Worm (Caenorhabditis elegans) whole organism, mixed stage, embryonic: ENCODE results near the gene hst-6.

Source experiments
- M03D4.4 ChIP-seq: sonication (generic microtip); optimal IDR thresholded peaks from 2 replicates; lab custom pipeline; 2017; ENCODE audit warnings: mild to moderate bottlenecking, missing genetic modification characterization, missing compliant biosample characterization
- bed-3 ChIP-seq: fragments of 200-800 bp; sonication (Bioruptor generic); optimal IDR thresholded peaks from 3 replicates; lab custom pipeline; 2018; ENCODE audit warnings: mild to moderate bottlenecking, missing genetic modification characterization, moderate library complexity, missing compliant biosample characterization
- blmp-1 ChIP-seq: fragments of 150-350 bp; optimal IDR thresholded peaks from 2 replicates; lab custom pipeline; 2014; ENCODE audit warnings: missing biosample characterization, missing genetic modification characterization
- ceh-39 ChIP-seq: fragments of 150-350 bp; optimal IDR thresholded peaks from 2 replicates; lab custom pipeline; 2014; ENCODE audit warnings: missing biosample characterization, missing genetic modification characterization
- ceh-43 ChIP-seq: fragments of 200-800 bp; sonication (Bioruptor generic); optimal IDR thresholded peaks from 2 replicates; lab custom pipeline; 2018; ENCODE audit warnings: mild to moderate bottlenecking, missing genetic modification characterization, moderate library complexity, missing compliant biosample characterization
- ceh-83 ChIP-seq: fragments of 200-800 bp; sonication (Bioruptor generic); optimal IDR thresholded peaks from 2 replicates; lab custom pipeline; 2018; ENCODE audit warnings: mild to moderate bottlenecking, missing genetic modification characterization, missing compliant biosample characterization
- ces-1 ChIP-seq: fragments of 150-350 bp; optimal IDR thresholded peaks from 2 replicates; lab custom pipeline; 2014; ENCODE audit warnings: missing biosample characterization, missing genetic modification reagents, missing genetic modification characterization
- cnd-1 ChIP-seq: fragments of 200-800 bp; sonication (Bioruptor generic); optimal IDR thresholded peaks from 2 replicates; lab custom pipeline; 2018; ENCODE audit warnings: mild to moderate bottlenecking, missing genetic modification characterization, missing compliant biosample characterization
- drap-1 ChIP-seq: fragments of 200-800 bp; sonication (Bioruptor generic); optimal IDR thresholded peaks from 3 replicates; lab custom pipeline; 2018; ENCODE audit warnings: mild to moderate bottlenecking, missing genetic modification characterization, missing compliant biosample characterization
- elt-1 ChIP-seq: sonication (generic microtip); optimal IDR thresholded peaks from 2 replicates; lab custom pipeline; 2017; ENCODE audit warnings: missing genetic modification characterization, mild to moderate bottlenecking, missing compliant biosample characterization, antibody characterized with exemption, moderate library complexity, borderline replicate concordance; ENCODE audit not compliant: insufficient read depth
- elt-3 ChIP-seq: fragments of 150-350 bp; optimal IDR thresholded peaks from 2 replicates; lab custom pipeline; 2014; ENCODE audit warnings: missing biosample characterization, missing genetic modification characterization
- flh-1 ChIP-seq: fragments of 200-800 bp; sonication (Bioruptor generic); optimal IDR thresholded peaks from 2 replicates; lab custom pipeline; 2018; ENCODE audit warnings: mild to moderate bottlenecking, missing genetic modification characterization, moderate library complexity, missing compliant biosample characterization
- ham-2 ChIP-seq: fragments of 200-800 bp; sonication (Bioruptor generic); optimal IDR thresholded peaks from 2 replicates; lab custom pipeline; 2018; ENCODE audit warnings: mild to moderate bottlenecking, missing genetic modification characterization, missing compliant biosample characterization
- hlh-1 ChIP-seq: fragments of 150-350 bp; optimal IDR thresholded peaks from 2 replicates; lab custom pipeline; 2014; ENCODE audit warnings: missing biosample characterization, missing genetic modification reagents, missing genetic modification characterization
- lin-13 ChIP-seq: fragments of 150-350 bp; optimal IDR thresholded peaks from 2 replicates; lab custom pipeline; 2014; ENCODE audit warnings: missing biosample characterization, missing genetic modification characterization
- lsy-2 ChIP-seq: fragments of 150-350 bp; optimal IDR thresholded peaks from 2 replicates; lab custom pipeline; 2014; ENCODE audit warnings: missing biosample characterization, missing genetic modification characterization
- mab-5 ChIP-seq: fragments of 150-350 bp; optimal IDR thresholded peaks from 2 replicates; lab custom pipeline; 2014; ENCODE audit warnings: missing biosample characterization, missing genetic modification characterization
- mep-1 ChIP-seq: fragments of 150-350 bp; optimal IDR thresholded peaks from 2 replicates; lab custom pipeline; 2017; ENCODE audit warnings: missing biosample characterization, missing genetic modification reagents, missing genetic modification characterization, inconsistent platforms
- nhr-12 ChIP-seq: fragments of 150-350 bp; optimal IDR thresholded peaks from 2 replicates; lab custom pipeline; 2014; ENCODE audit warnings: missing biosample characterization, missing genetic modification characterization
- nhr-2 ChIP-seq: fragments of 150-350 bp; optimal IDR thresholded peaks from 2 replicates; lab custom pipeline; 2014; ENCODE audit warnings: missing biosample characterization, missing genetic modification characterization
- nhr-237 ChIP-seq: fragments of 150-350 bp; optimal IDR thresholded peaks from 2 replicates; lab custom pipeline; 2014; ENCODE audit warnings: missing biosample characterization, missing genetic modification characterization
- nhr-28 ChIP-seq: fragments of 150-350 bp; optimal IDR thresholded peaks from 2 replicates; lab custom pipeline; 2014; ENCODE audit warnings: missing biosample characterization, missing genetic modification characterization
- nhr-76 ChIP-seq: sonication (generic microtip); optimal IDR thresholded peaks from 2 replicates; lab custom pipeline; 2017; ENCODE audit warnings: missing biosample characterization, missing genetic modification characterization
- pha-4 ChIP-seq: fragments of 150-350 bp; optimal IDR thresholded peaks from 2 replicates; lab custom pipeline; 2018; ENCODE audit warnings: missing biosample characterization, missing genetic modification reagents, missing genetic modification characterization
- sem-2 ChIP-seq: fragments of 200-800 bp; sonication (Bioruptor generic); optimal IDR thresholded peaks from 2 replicates; lab custom pipeline; 2018; ENCODE audit warnings: mild to moderate bottlenecking, missing genetic modification characterization, missing compliant biosample characterization
- snpc-4 ChIP-seq: fragments of 150-350 bp; optimal IDR thresholded peaks from 2 replicates; lab custom pipeline; 2014; ENCODE audit warnings: missing biosample characterization, missing genetic modification characterization
- sptf-1 ChIP-seq: sonication (generic microtip); optimal IDR thresholded peaks from 2 replicates; lab custom pipeline; 2017; ENCODE audit warnings: mild to moderate bottlenecking, missing genetic modification characterization, moderate library complexity, missing compliant biosample characterization
- tbx-8 ChIP-seq: fragments of 200-800 bp; sonication (Bioruptor generic); optimal IDR thresholded peaks from 2 replicates; lab custom pipeline; 2018; ENCODE audit warnings: mild to moderate bottlenecking, missing genetic modification characterization, moderate library complexity, missing compliant biosample characterization
- unc-120 ChIP-seq: sonication (generic microtip); optimal IDR thresholded peaks from 2 replicates; lab custom pipeline; 2017; ENCODE audit warnings: missing genetic modification characterization, missing compliant biosample characterization; ENCODE audit not compliant: poor library complexity, severe bottlenecking
- unc-39 ChIP-seq: fragments of 150-350 bp; optimal IDR thresholded peaks from 2 replicates; lab custom pipeline; 2014; ENCODE audit warnings: missing biosample characterization, missing genetic modification characterization
- unc-62 ChIP-seq: fragments of 150-350 bp; optimal IDR thresholded peaks from 2 replicates; lab custom pipeline; 2014; ENCODE audit warnings: missing biosample characterization, missing genetic modification reagents, missing genetic modification characterization
- zip-8 ChIP-seq: fragments of 150-350 bp; optimal IDR thresholded peaks from 2 replicates; lab custom pipeline; 2014; ENCODE audit warnings: missing biosample characterization, missing genetic modification characterization
- ztf-11 ChIP-seq: fragments of 150-350 bp; optimal IDR thresholded peaks from 2 replicates; lab custom pipeline; 2014; ENCODE audit warnings: missing biosample characterization, missing genetic modification characterization

The hst-6 gene

ce11 chrX:5278249-5278648 lies 2.9 kb downstream of the hst-6 start:
- TF ChIP-seq tbx-8 (GFP tag; lab: Kevin White, UChicago) = no peak
- TF ChIP-seq M03D4.4 = no peak
- no peak for TF ChIP-seq nhr-2 (tag; lab: Kevin White, UChicago)
- TF ChIP-seq drap-1 (GFP tag; lab: Kevin White, UChicago) = no peak
- no peak for TF ChIP-seq ceh-39 (tag; lab: Kevin White, UChicago)
- peak; percentile 95 for TF ChIP-seq ces-1 (GFP tag; lab: Kevin White, UChicago)
- TF ChIP-seq nhr-237 (tag; lab: Kevin White, UChicago) = no peak
- TF ChIP-seq unc-39 (tag; lab: Kevin White, UChicago) = no peak
- no peak for TF ChIP-seq sem-2 (GFP tag; lab: Kevin White, UChicago)

ce11 chrX:5279170-5279635 lies 3.8 kb downstream of the hst-6 start, which contains the start of gene Y34B4A.2:
TSS of gene Y34B4A.2 (plus strand) at chrX:5279497.
- TF ChIP-seq ceh-83 (no peak), lin-13 (tag; lab: Kevin White, UChicago) (peak; percentile 23), mep-1 (no peak), nhr-28 (tag; lab: Kevin White, UChicago) (no peak), elt-3 (tag; lab: Kevin White, UChicago) (no peak), nhr-2 (tag; lab: Kevin White, UChicago) (peak; percentile 8), ces-1 (GFP tag; lab: Kevin White, UChicago) (peak; percentile 74), unc-120 (tag; lab: Kevin White, UChicago) (no peak), cnd-1 (tag; lab: Kevin White, UChicago) (peak; percentile 27), ceh-43 (GFP tag; lab: Kevin White, UChicago) (no peak), bed-3 (GFP tag; lab: Kevin White, UChicago) (no peak), ztf-11 (tag; lab: Kevin White, UChicago) (no peak)

ce11 chrX:5279674-5280073 lies 4.3 kb downstream of the hst-6 start, which contains the start of gene rga-8:
TSS of gene rga-8 (minus strand) at chrX:5279774.
- no peak for TF ChIP-seq pha-4 (tag; lab: Kevin White, UChicago)
- TF ChIP-seq unc-62 (GFP tag; lab: Kevin White, UChicago) = no peak

DNA sequence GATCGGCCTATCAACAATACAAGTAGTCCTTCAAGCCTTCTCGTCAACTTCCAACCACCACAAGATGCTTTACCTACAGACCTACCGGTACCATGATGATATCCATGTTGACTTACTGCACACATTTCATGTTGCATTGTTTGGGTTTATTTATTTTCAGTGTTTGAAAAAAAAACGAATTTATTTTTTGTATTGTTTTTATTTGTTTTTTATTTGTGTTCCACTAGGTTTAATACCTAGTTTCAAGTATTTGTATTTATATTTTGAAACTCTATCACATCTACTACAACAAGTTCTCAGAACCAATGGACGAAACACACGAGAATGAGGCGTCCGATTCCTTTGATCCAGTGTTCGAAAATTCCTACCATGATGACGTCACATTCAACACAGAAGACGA lies 8.2 kb downstream of the hst-6 start, which contains the start of gene vps-41:
vps-41 (plus strand) TSS at position 301 of the 400 bp plus-strand sequence.
- TF ChIP-seq pha-4 (tag; lab: Kevin White, UChicago) = no peak
- TF ChIP-seq nhr-2 (tag; lab: Kevin White, UChicago) = no peak
- no peak for TF ChIP-seq blmp-1 (tag; lab: Kevin White, UChicago)
- TF ChIP-seq flh-1 (GFP tag; lab: Kevin White, UChicago) = no peak
- no peak for TF ChIP-seq mab-5
- TF ChIP-seq cnd-1 (tag; lab: Kevin White, UChicago) = no peak
- no peak for TF ChIP-seq sptf-1 (tag; lab: Kevin White, UChicago)
- no peak for TF ChIP-seq unc-39 (tag; lab: Kevin White, UChicago)
- TF ChIP-seq lsy-2 (tag; lab: Kevin White, UChicago) = no peak
- TF ChIP-seq elt-3 (tag; lab: Kevin White, UChicago) = no peak
- no peak for TF ChIP-seq elt-1 (tag; lab: Kevin White, UChicago)
- TF ChIP-seq drap-1 (GFP tag; lab: Kevin White, UChicago) = no peak
- no peak for TF ChIP-seq ceh-43 (GFP tag; lab: Kevin White, UChicago)
- TF ChIP-seq tbx-8 (GFP tag; lab: Kevin White, UChicago) = no peak
- TF ChIP-seq ceh-83 = no peak
- no peak for TF ChIP-seq nhr-28 (tag; lab: Kevin White, UChicago)
- TF ChIP-seq hlh-1 (tag; lab: Kevin White, UChicago) = no peak
- TF ChIP-seq nhr-12 = no peak
- no peak for TF ChIP-seq mep-1

- TF ChIP-seq M03D4.4 (no peak), elt-3 (tag; lab: Kevin White, UChicago) (no peak), nhr-76 (no peak), nhr-12 (no peak), zip-8 (tag; lab: Kevin White, UChicago) (no peak), unc-62 (GFP tag; lab: Kevin White, UChicago) (no peak), unc-39 (tag; lab: Kevin White, UChicago) (no peak), mep-1 (no peak), blmp-1 (tag; lab: Kevin White, UChicago) (no peak), mab-5 (no peak), lsy-2 (tag; lab: Kevin White, UChicago) (no peak), ham-2 (GFP tag; lab: Kevin White, UChicago) (no peak), ces-1 (GFP tag; lab: Kevin White, UChicago) (no peak), snpc-4 (tag; lab: Kevin White, UChicago) (no peak)
Measured at ce11 chrX:5289106-5289505, 13.7 kb downstream of the hst-6 start.
